Worm (Caenorhabditis elegans): ENCODE measurements around the gene sdz-32.

- no peak for TF ChIP-seq flt-1 (GFP tag; IDR thresholded peaks at IDR 0.05)
- no peak for TF ChIP-seq med-1 (GFP tag; optimal IDR thresholded peaks at IDR 0.05; ENCODE audit: insufficient read depth)
- no peak for TF ChIP-seq T22C8.4 (GFP tag; IDR thresholded peaks at IDR 0.05)
- no peak for TF ChIP-seq ztf-23 (GFP tag; IDR thresholded peaks at IDR 0.05)
- no peak for TF ChIP-seq tab-1 (GFP tag; IDR thresholded peaks at IDR 0.05)
- no peak for TF ChIP-seq ztf-29 (GFP tag; IDR thresholded peaks at IDR 0.05)
- TF ChIP-seq ref-1 (GFP tag; conservative IDR thresholded peaks at IDR 0.05), result no peak
- TF ChIP-seq klf-2 (GFP tag; conservative IDR thresholded peaks at IDR 0.05), result no peak
- TF ChIP-seq cog-1 (tag; optimal IDR thresholded peaks at IDR 0.05), result no peak
Observed at ce11 chrII:3460048-3460447, 13.8 kb upstream of the sdz-32 start, which contains the start of gene C16C8.7.

All from whole organism, midembryonic.